Fruit fly (Drosophila melanogaster) whole organism, embryonic: ENCODE measurements around the gene CG11811.

Source experiments
- Atf-2 ChIP-seq: fragments of 200-800 bp; sonication (Bioruptor generic); optimal IDR thresholded peaks from 2 replicates; lab custom pipeline; 2016; ENCODE audit warnings: missing biosample characterization, missing genetic modification characterization
- Atf6 ChIP-seq: fragments of 200-800 bp; sonication (Bioruptor generic); IDR thresholded peaks from 2 replicates; pipeline ENCODE4 v1.3.6; 2022; ENCODE audit warnings: missing biosample characterization, missing genetic modification characterization
- CG12942 ChIP-seq: fragments of 200-800 bp; sonication (Bioruptor generic); optimal IDR thresholded peaks from 3 replicates; lab custom pipeline; 2016; ENCODE audit warnings: missing biosample characterization, missing genetic modification characterization
- CG13894 ChIP-seq: fragments of 200-800 bp; sonication (Bioruptor generic); optimal IDR thresholded peaks from 3 replicates; lab custom pipeline; 2018; ENCODE audit warnings: missing biosample characterization, mild to moderate bottlenecking, missing genetic modification characterization, moderate library complexity
- CG15514 ChIP-seq: fragments of 200-800 bp; sonication (Bioruptor generic); optimal IDR thresholded peaks from 3 replicates; lab custom pipeline; 2017; ENCODE audit warnings: missing biosample characterization, missing genetic modification characterization, mild to moderate bottlenecking, moderate library complexity, missing genetic modification reagents
- CG1603 ChIP-seq: fragments of 200-800 bp; sonication (Bioruptor generic); optimal IDR thresholded peaks from 2 replicates; lab custom pipeline; 2019; ENCODE audit warnings: missing biosample characterization, mild to moderate bottlenecking, missing genetic modification characterization, moderate library complexity
- CG1647 ChIP-seq: fragments of 200-800 bp; sonication (Bioruptor generic); optimal IDR thresholded peaks from 3 replicates; lab custom pipeline; 2016; ENCODE audit warnings: missing biosample characterization, missing genetic modification characterization
- CG16779 ChIP-seq: fragments of 200-800 bp; sonication (Bioruptor generic); IDR thresholded peaks from 2 replicates; pipeline ENCODE4 v1.3.6; 2022; ENCODE audit warnings: missing biosample characterization, missing genetic modification characterization
- CG17612 ChIP-seq: fragments of 200-800 bp; sonication (Bioruptor generic); IDR thresholded peaks from 2 replicates; pipeline ENCODE4 v1.3.6; 2022; ENCODE audit warnings: missing biosample characterization, missing genetic modification characterization
- CG17802 ChIP-seq: fragments of 200-800 bp; sonication (Bioruptor generic); optimal IDR thresholded peaks from 2 replicates; lab custom pipeline; 2018; ENCODE audit warnings: missing biosample characterization, mild to moderate bottlenecking, missing genetic modification characterization, moderate library complexity
- CG18262 ChIP-seq: fragments of 200-800 bp; optimal IDR thresholded peaks from 3 replicates; lab custom pipeline; 2019; ENCODE audit warnings: missing biosample characterization, mild to moderate bottlenecking, missing genetic modification characterization, moderate library complexity
- CG1832 ChIP-seq: fragments of 200-800 bp; sonication (Bioruptor generic); optimal IDR thresholded peaks from 2 replicates; lab custom pipeline; 2017; ENCODE audit warnings: missing biosample characterization, mild to moderate bottlenecking, missing genetic modification characterization, inconsistent platforms
- CG18599 ChIP-seq: fragments of 200-800 bp; sonication (Bioruptor generic); optimal IDR thresholded peaks from 3 replicates; lab custom pipeline; 2017; ENCODE audit warnings: missing biosample characterization, missing genetic modification characterization, mild to moderate bottlenecking, moderate library complexity, missing genetic modification reagents
- CG2712 ChIP-seq: fragments of 200-800 bp; optimal IDR thresholded peaks from 3 replicates; lab custom pipeline; 2019; ENCODE audit warnings: missing biosample characterization, mild to moderate bottlenecking, missing genetic modification characterization, moderate library complexity
- CG30020 ChIP-seq: fragments of 200-800 bp; optimal IDR thresholded peaks from 2 replicates; lab custom pipeline; 2019; ENCODE audit warnings: missing biosample characterization, mild to moderate bottlenecking, missing genetic modification characterization, moderate library complexity
- CG31365 ChIP-seq: fragments of 200-800 bp; sonication (Bioruptor generic); optimal IDR thresholded peaks from 2 replicates; lab custom pipeline; 2018; ENCODE audit warnings: missing biosample characterization, mild to moderate bottlenecking, missing genetic modification characterization
- CG31441 ChIP-seq: fragments of 200-800 bp; sonication (Bioruptor generic); IDR thresholded peaks from 2 replicates; pipeline ENCODE4 v1.3.6; 2022; ENCODE audit warnings: missing biosample characterization, missing genetic modification characterization
- CG3281 ChIP-seq: fragments of 200-800 bp; sonication (Bioruptor generic); optimal IDR thresholded peaks from 3 replicates; lab custom pipeline; 2017; ENCODE audit warnings: missing biosample characterization, mild to moderate bottlenecking, missing genetic modification characterization
- CG3407 ChIP-seq: fragments of 200-800 bp; sonication (Bioruptor generic); optimal IDR thresholded peaks from 2 replicates; lab custom pipeline; 2018; ENCODE audit warnings: missing biosample characterization, mild to moderate bottlenecking, missing genetic modification characterization
- CG4282 ChIP-seq: fragments of 200-800 bp; sonication (Bioruptor generic); optimal IDR thresholded peaks from 2 replicates; lab custom pipeline; 2016; ENCODE audit warnings: missing biosample characterization, missing genetic modification characterization
- CG4617 ChIP-seq: fragments of 200-800 bp; sonication (Bioruptor generic); optimal IDR thresholded peaks from 3 replicates; lab custom pipeline; 2016; ENCODE audit warnings: missing biosample characterization, missing genetic modification characterization, borderline replicate concordance
- CG4854 ChIP-seq: fragments of 200-800 bp; sonication (Bioruptor generic); optimal IDR thresholded peaks from 2 replicates; lab custom pipeline; 2016; ENCODE audit warnings: missing biosample characterization, missing genetic modification characterization, inconsistent platforms
- CG7839 ChIP-seq: fragments of 200-800 bp; sonication (Bioruptor generic); optimal IDR thresholded peaks from 3 replicates; lab custom pipeline; 2018; ENCODE audit warnings: missing biosample characterization, mild to moderate bottlenecking, missing genetic modification characterization, moderate library complexity
- CG8388 ChIP-seq: fragments of 200-800 bp; sonication (Bioruptor generic); optimal IDR thresholded peaks from 2 replicates; lab custom pipeline; 2019; ENCODE audit warnings: missing biosample characterization, mild to moderate bottlenecking, missing genetic modification characterization, moderate library complexity
- CG9797 ChIP-seq: fragments of 200-800 bp; sonication (Bioruptor generic); optimal IDR thresholded peaks from 3 replicates; lab custom pipeline; 2018; ENCODE audit warnings: missing biosample characterization, mild to moderate bottlenecking, missing genetic modification characterization
- Camta ChIP-seq: fragments of 200-800 bp; sonication (Bioruptor generic); optimal IDR thresholded peaks from 2 replicates; lab custom pipeline; 2016; ENCODE audit warnings: missing biosample characterization, missing genetic modification characterization
- Drgx ChIP-seq: fragments of 200-800 bp; sonication (Bioruptor generic); IDR thresholded peaks from 2 replicates; pipeline ENCODE4 v1.3.6; 2022; ENCODE audit warnings: missing biosample characterization, missing genetic modification characterization
- E2f2 ChIP-seq: fragments of 200-800 bp; sonication (Bioruptor generic); IDR thresholded peaks from 2 replicates; pipeline ENCODE4 v1.3.6; 2022; ENCODE audit warnings: missing biosample characterization, missing genetic modification characterization
- Elba2 ChIP-seq: fragments of 200-800 bp; sonication (Bioruptor generic); optimal IDR thresholded peaks from 3 replicates; lab custom pipeline; 2016; ENCODE audit warnings: missing biosample characterization, missing genetic modification characterization
- Hmr ChIP-seq: fragments of 200-800 bp; sonication (Bioruptor generic); optimal IDR thresholded peaks from 3 replicates; lab custom pipeline; 2017; ENCODE audit warnings: mild to moderate bottlenecking, missing biosample characterization, missing genetic modification reagents, missing genetic modification characterization
- Hr51 ChIP-seq, 2 experiments: fragments of 200-800 bp; sonication (Bioruptor generic); optimal IDR thresholded peaks; 2 replicates in 1 of 2; 3 replicates in 1 of 2; lab custom pipeline; 2016 to 2018; ENCODE audit warnings: missing biosample characterization in 2 of 2, missing genetic modification characterization in 2 of 2, mild to moderate bottlenecking in 1 of 2, moderate library complexity in 1 of 2
- Myb ChIP-seq: fragments of 200-800 bp; sonication (Bioruptor generic); optimal IDR thresholded peaks from 2 replicates; lab custom pipeline; 2016; ENCODE audit warnings: missing biosample characterization, missing genetic modification characterization
- NC2β ChIP-seq: fragments of 200-800 bp; sonication (Bioruptor generic); optimal IDR thresholded peaks from 2 replicates; lab custom pipeline; 2016; ENCODE audit warnings: missing biosample characterization, missing genetic modification characterization
- Ssrp ChIP-seq: fragments of 200-800 bp; sonication (Bioruptor generic); optimal IDR thresholded peaks from 2 replicates; lab custom pipeline; 2018; ENCODE audit warnings: missing biosample characterization, mild to moderate bottlenecking, missing genetic modification characterization, moderate library complexity
- Stat92E ChIP-seq, 3 experiments: fragments of >200 bp in 2 of 3; fragments of 200-800 bp in 1 of 3; sonication (Bioruptor generic) in 1 of 3; optimal IDR thresholded peaks; 2 replicates each; lab custom pipeline; 2017 to 2019; ENCODE audit warnings: missing biosample characterization in 3 of 3, missing genetic modification characterization in 3 of 3, mild to moderate bottlenecking in 1 of 3, moderate library complexity in 1 of 3
- ap ChIP-seq: fragments of 200-800 bp; sonication (Bioruptor generic); IDR thresholded peaks from 2 replicates; pipeline ENCODE4 v1.3.6; 2022; ENCODE audit warnings: missing biosample characterization, missing genetic modification characterization
- dmrt11E ChIP-seq: fragments of 200-800 bp; sonication (Bioruptor generic); optimal IDR thresholded peaks from 3 replicates; lab custom pipeline; 2018; ENCODE audit warnings: missing biosample characterization, mild to moderate bottlenecking, missing genetic modification characterization, moderate library complexity
- grau ChIP-seq: fragments of 200-800 bp; optimal IDR thresholded peaks from 3 replicates; lab custom pipeline; 2019; ENCODE audit warnings: missing biosample characterization, mild to moderate bottlenecking, missing genetic modification characterization, moderate library complexity
- hb ChIP-seq: fragments of 200-800 bp; sonication (Bioruptor generic); IDR thresholded peaks from 3 replicates; pipeline ENCODE4 v1.3.6; 2022; ENCODE audit warnings: missing biosample characterization, missing genetic modification characterization; ENCODE audit not compliant: partially characterized antibody
- nmo ChIP-seq: fragments of 200-800 bp; sonication (Bioruptor generic); optimal IDR thresholded peaks from 2 replicates; lab custom pipeline; 2018; ENCODE audit warnings: missing biosample characterization, mild to moderate bottlenecking, missing genetic modification characterization, moderate library complexity
- scrt ChIP-seq: fragments of 200-800 bp; sonication (Bioruptor generic); optimal IDR thresholded peaks from 2 replicates; lab custom pipeline; 2018; ENCODE audit warnings: missing biosample characterization, mild to moderate bottlenecking, missing genetic modification characterization, moderate library complexity
- tll ChIP-seq, 2 experiments: fragments of 200-800 bp in 1 of 2; fragments of >200 bp in 1 of 2; sonication (Bioruptor generic) in 1 of 2; optimal IDR thresholded peaks; 2 replicates each; lab custom pipeline; 2017 to 2019; ENCODE audit warnings: missing biosample characterization in 2 of 2, missing genetic modification characterization in 2 of 2, mild to moderate bottlenecking in 1 of 2, moderate library complexity in 1 of 2

CG11811 gene

dm6 chr3L:10736483-10737122, 45.8 kb downstream of the CG11811 start (continued):
- TF ChIP-seq CG18599 (GFP tag; lab: Kevin White, UChicago), result peak; percentile 21
- TF ChIP-seq tll (GFP tag; optimal IDR thresholded peaks at IDR 0.05; lab: Kevin White, UChicago), result no peak
- no peak for TF ChIP-seq Atf6
- TF ChIP-seq CG12942 (GFP tag; lab: Kevin White, UChicago), result no peak
- TF ChIP-seq Hmr (GFP tag; lab: Kevin White, UChicago), result no peak
- TF ChIP-seq grau (tag; lab: Kevin White, UChicago), result peak; percentile 59
- TF ChIP-seq nmo (GFP tag; lab: Kevin White, UChicago), result no peak
- no peak for TF ChIP-seq ap (GFP tag; lab: Robert Waterston, UW)
- TF ChIP-seq CG1603 (tag; lab: Kevin White, UChicago), result no peak
- TF ChIP-seq CG17612 (GFP tag; lab: Robert Waterston, UW), result 0 out of 2 replicates have a peak, but pooled peaks have one; percentile 32
- peak; percentile 5 for TF ChIP-seq CG18262 (tag; lab: Kevin White, UChicago)
- no peak for TF ChIP-seq CG17802 (tag; lab: Kevin White, UChicago)
- TF ChIP-seq scrt (GFP tag; lab: Kevin White, UChicago), result no peak
- no peak for TF ChIP-seq CG1832 (GFP tag; lab: Kevin White, UChicago)
- no peak for TF ChIP-seq Atf-2 (GFP tag; lab: Kevin White, UChicago)
- peak; percentile 45; the same call in 1 of the 2 replicates for TF ChIP-seq Drgx (GFP tag; lab: Robert Waterston, UW)
- no peak for TF ChIP-seq CG4617
- TF ChIP-seq CG16779 (GFP tag; lab: Robert Waterston, UW), result no peak
- TF ChIP-seq CG30020 (tag; lab: Kevin White, UChicago), result no peak
- TF ChIP-seq CG8388 (GFP tag; lab: Kevin White, UChicago), result no peak
- TF ChIP-seq E2f2 (GFP tag; lab: Robert Waterston, UW), result no peak
- peak; percentile 24 for TF ChIP-seq CG3281 (GFP tag; lab: Kevin White, UChicago)
- no peak for TF ChIP-seq CG31365
- peak; percentile 23 for TF ChIP-seq CG7839 (tag; lab: Kevin White, UChicago)
- TF ChIP-seq dmrt11E (tag; lab: Kevin White, UChicago), result no peak
- peak in 1 of 2 experiments; percentile 5 for TF ChIP-seq Hr51 (GFP tag; optimal IDR thresholded peaks at IDR 0.05; lab: Kevin White, UChicago)
- no peak; the same call in 1 of the 2 replicates for TF ChIP-seq CG31441 (GFP tag; lab: Robert Waterston, UW)
- TF ChIP-seq Stat92E (GFP tag; optimal IDR thresholded peaks at IDR 0.05; lab: Kevin White, UChicago), result no peak
- no peak for TF ChIP-seq CG4854 (GFP tag; lab: Kevin White, UChicago)
- TF ChIP-seq NC2β, result no peak
- TF ChIP-seq Ssrp, result no peak
- TF ChIP-seq CG1647, result no peak
- TF ChIP-seq CG9797, result no peak
- TF ChIP-seq CG4282 (GFP tag; lab: Kevin White, UChicago), result no peak
- no peak for TF ChIP-seq CG15514
- no peak for TF ChIP-seq Camta (GFP tag; lab: Kevin White, UChicago)
- TF ChIP-seq CG3407 (GFP tag; lab: Kevin White, UChicago), result no peak
- TF ChIP-seq CG13894 (tag; lab: Kevin White, UChicago), result no peak
- TF ChIP-seq Myb (GFP tag; lab: Kevin White, UChicago), result no peak
- TF ChIP-seq hb (GFP tag; lab: Robert Waterston, UW), result no peak
- peak; percentile 3 for TF ChIP-seq CG2712
- no peak for TF ChIP-seq Elba2 (GFP tag; lab: Kevin White, UChicago)
